Fruit fly (Drosophila melanogaster) whole organism, pupa: ENCODE measurements around the gene SKIP.

ENCODE experiments used
- CG10348 ChIP-seq: fragments of 200-800 bp; sonication (Bioruptor generic); IDR thresholded peaks from 2 replicates; pipeline ENCODE4 v1.3.6; 2022; ENCODE audit warnings: missing biosample characterization, missing genetic modification characterization
- CG12605 ChIP-seq: fragments of 200-800 bp; sonication (Bioruptor generic); IDR thresholded peaks from 2 replicates; pipeline ENCODE4 v1.3.6; 2022; ENCODE audit warnings: missing biosample characterization, missing genetic modification characterization
- CG13204 ChIP-seq: fragments of 200-800 bp; sonication (Bioruptor generic); optimal IDR thresholded peaks from 2 replicates; lab custom pipeline; 2018; ENCODE audit warnings: missing biosample characterization, mild to moderate bottlenecking, missing genetic modification characterization, moderate library complexity
- CG14655 ChIP-seq: fragments of 200-800 bp; sonication (Bioruptor generic); optimal IDR thresholded peaks from 3 replicates; lab custom pipeline; 2017; ENCODE audit warnings: mild to moderate bottlenecking, missing biosample characterization, missing genetic modification reagents, missing genetic modification characterization
- CG15710 ChIP-seq: fragments of 200-800 bp; sonication (Bioruptor generic); optimal IDR thresholded peaks from 2 replicates; lab custom pipeline; 2018; ENCODE audit warnings: missing biosample characterization, mild to moderate bottlenecking, missing genetic modification characterization, moderate library complexity
- CG17806 ChIP-seq: fragments of 200-800 bp; sonication (Bioruptor generic); optimal IDR thresholded peaks from 2 replicates; lab custom pipeline; 2018; ENCODE audit warnings: missing biosample characterization, mild to moderate bottlenecking, missing genetic modification characterization, moderate library complexity
- CG32121 ChIP-seq: fragments of 200-800 bp; sonication (Bioruptor generic); IDR thresholded peaks from 2 replicates; pipeline ENCODE4 v1.3.6; 2022; ENCODE audit warnings: missing biosample characterization, missing genetic modification characterization
- CG34367 ChIP-seq: fragments of 200-800 bp; sonication (Bioruptor generic); optimal IDR thresholded peaks from 2 replicates; lab custom pipeline; 2018; ENCODE audit warnings: missing biosample characterization, mild to moderate bottlenecking, missing genetic modification characterization
- CG4496 ChIP-seq: fragments of 200-800 bp; sonication (Bioruptor generic); IDR thresholded peaks from 3 replicates; pipeline ENCODE4 v1.3.6; 2022; ENCODE audit warnings: missing biosample characterization, missing genetic modification characterization
- CG8159 ChIP-seq: fragments of 200-800 bp; sonication (Bioruptor generic); optimal IDR thresholded peaks from 3 replicates; lab custom pipeline; 2018; ENCODE audit warnings: missing biosample characterization, mild to moderate bottlenecking, missing genetic modification characterization, moderate library complexity
- CG8301 ChIP-seq: fragments of 200-800 bp; sonication (Bioruptor generic); optimal IDR thresholded peaks from 2 replicates; lab custom pipeline; 2018; ENCODE audit warnings: missing biosample characterization, mild to moderate bottlenecking, missing genetic modification characterization
- CG9948 ChIP-seq: fragments of 200-800 bp; sonication (Bioruptor generic); optimal IDR thresholded peaks from 2 replicates; lab custom pipeline; 2018; ENCODE audit warnings: missing biosample characterization, mild to moderate bottlenecking, missing genetic modification characterization, moderate library complexity
- D1 ChIP-seq: fragments of 200-800 bp; sonication (Bioruptor generic); optimal IDR thresholded peaks from 2 replicates; lab custom pipeline; 2018; ENCODE audit warnings: missing biosample characterization, mild to moderate bottlenecking, missing genetic modification characterization, moderate library complexity
- EcR ChIP-seq: fragments of 200-800 bp; sonication (Bioruptor generic); optimal IDR thresholded peaks from 3 replicates; lab custom pipeline; 2019; ENCODE audit warnings: missing biosample characterization, missing genetic modification characterization, mild to moderate bottlenecking, moderate library complexity, missing genetic modification reagents
- Ets98B ChIP-seq: fragments of 200-800 bp; sonication (Bioruptor generic); IDR thresholded peaks from 2 replicates; pipeline ENCODE4 v1.3.6; 2022; ENCODE audit warnings: missing biosample characterization, missing genetic modification characterization
- Pif1A ChIP-seq: fragments of 200-800 bp; sonication (Bioruptor generic); optimal IDR thresholded peaks from 3 replicates; lab custom pipeline; 2016; ENCODE audit warnings: missing biosample characterization, missing genetic modification characterization
- Pif1B ChIP-seq: fragments of 200-800 bp; sonication (Bioruptor generic); optimal IDR thresholded peaks from 3 replicates; lab custom pipeline; 2016; ENCODE audit warnings: missing biosample characterization, missing genetic modification characterization
- Snoo ChIP-seq: fragments of 200-800 bp; sonication (Bioruptor generic); optimal IDR thresholded peaks from 3 replicates; lab custom pipeline; 2017; ENCODE audit warnings: missing biosample characterization, mild to moderate bottlenecking, missing genetic modification characterization, inconsistent platforms
- fd96Ca ChIP-seq: fragments of 200-800 bp; sonication (Bioruptor generic); IDR thresholded peaks from 3 replicates; pipeline ENCODE4 v1.3.6; 2022; ENCODE audit warnings: missing biosample characterization, missing genetic modification characterization
- gl ChIP-seq: fragments of 200-800 bp; sonication (Bioruptor generic); optimal IDR thresholded peaks from 2 replicates; lab custom pipeline; 2018; ENCODE audit warnings: missing biosample characterization, mild to moderate bottlenecking, missing genetic modification characterization
- rn ChIP-seq: fragments of 200-800 bp; sonication (Bioruptor generic); IDR thresholded peaks from 2 replicates; pipeline ENCODE4 v1.3.6; 2022; ENCODE audit warnings: missing biosample characterization, missing genetic modification characterization

The SKIP gene

DNA sequence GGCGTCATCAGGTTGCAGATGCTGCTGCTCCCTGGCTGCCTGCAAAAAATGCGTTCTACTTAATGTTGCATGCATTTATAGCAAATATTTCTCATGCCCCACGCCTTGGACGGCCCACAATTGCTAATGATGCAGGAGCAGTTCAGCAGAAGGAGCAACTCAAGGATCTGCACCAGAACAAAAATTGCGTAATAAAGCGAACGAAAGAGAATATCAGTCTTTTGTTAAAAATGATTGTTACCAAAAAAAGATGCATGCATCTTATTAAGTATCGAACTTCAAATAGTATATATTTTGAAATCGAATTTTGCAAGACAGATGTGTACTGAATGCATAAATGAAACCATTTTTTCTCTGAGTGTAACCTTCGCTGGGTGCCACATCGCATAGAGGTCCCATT, 24.6 kb downstream of the SKIP start:
- TF ChIP-seq Pif1B (GFP tag; lab: Kevin White, UChicago), result peak; percentile 12
- no peak for TF ChIP-seq Snoo
- TF ChIP-seq EcR (GFP tag; lab: Kevin White, UChicago), result no peak
- peak; percentile 51 for TF ChIP-seq Pif1A (GFP tag; lab: Kevin White, UChicago)
- 0 out of 3 replicates have a peak, but pooled peaks have one; percentile 29 for TF ChIP-seq fd96Ca (GFP tag; lab: Robert Waterston, UW)
- TF ChIP-seq CG14655 (GFP tag; lab: Kevin White, UChicago), result peak; percentile 79
- TF ChIP-seq Ets98B, result 0 out of 2 replicates have a peak, but pooled peaks have one; percentile 17
- TF ChIP-seq CG9948 (tag; lab: Kevin White, UChicago), result peak; percentile 63
- TF ChIP-seq CG13204 (GFP tag; lab: Kevin White, UChicago), result no peak
- no peak for TF ChIP-seq CG32121 (GFP tag; lab: Robert Waterston, UW)
- TF ChIP-seq CG15710, result peak; percentile 39
- no peak for TF ChIP-seq CG4496 (GFP tag; lab: Robert Waterston, UW)
- TF ChIP-seq D1, result no peak
- peak; percentile 69 for TF ChIP-seq CG8301
- peak; percentile 3 for TF ChIP-seq gl (tag; lab: Kevin White, UChicago)
- peak; percentile 42 for TF ChIP-seq CG34367 (tag; lab: Kevin White, UChicago)
- peak; percentile 63 for TF ChIP-seq CG17806 (tag; lab: Kevin White, UChicago)
- TF ChIP-seq CG12605, result 0 out of 2 replicates have a peak, but pooled peaks have one; percentile 19
- peak; percentile 56 for TF ChIP-seq CG8159
- no peak for TF ChIP-seq CG10348 (GFP tag; lab: Robert Waterston, UW)
- TF ChIP-seq rn, result no peak

DNA sequence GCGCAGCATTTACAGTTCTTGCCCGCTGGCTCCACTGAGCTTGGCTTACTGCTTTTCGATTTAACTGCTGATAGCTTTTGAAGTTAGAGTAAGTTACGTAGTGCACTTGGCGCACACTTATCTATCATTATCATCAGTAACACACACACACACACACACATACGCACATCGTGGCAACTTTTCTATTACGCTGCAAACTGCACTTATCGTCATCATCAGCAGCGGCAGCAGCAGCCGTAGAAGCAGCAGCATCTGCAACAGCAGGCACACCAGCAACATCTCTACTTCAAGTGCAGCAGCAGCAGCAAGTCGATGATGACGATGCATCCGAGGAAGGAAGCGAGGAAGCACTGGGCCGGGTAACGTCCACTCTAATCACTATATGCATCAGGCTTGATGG, 25.1 kb downstream of the SKIP start:
- TF ChIP-seq CG12605 (no peak), Pif1B (GFP tag; lab: Kevin White, UChicago) (no peak), CG34367 (tag; lab: Kevin White, UChicago) (no peak), rn (no peak), CG8159 (no peak), Pif1A (GFP tag; lab: Kevin White, UChicago) (no peak), D1 (no peak), Ets98B (no peak), CG15710 (no peak), CG32121 (GFP tag; lab: Robert Waterston, UW) (no peak), gl (tag; lab: Kevin White, UChicago) (no peak), fd96Ca (GFP tag; lab: Robert Waterston, UW) (no peak), CG13204 (GFP tag; lab: Kevin White, UChicago) (no peak), CG4496 (GFP tag; lab: Robert Waterston, UW) (no peak)
- TF ChIP-seq, all 21 proteins: peak for 0

DNA sequence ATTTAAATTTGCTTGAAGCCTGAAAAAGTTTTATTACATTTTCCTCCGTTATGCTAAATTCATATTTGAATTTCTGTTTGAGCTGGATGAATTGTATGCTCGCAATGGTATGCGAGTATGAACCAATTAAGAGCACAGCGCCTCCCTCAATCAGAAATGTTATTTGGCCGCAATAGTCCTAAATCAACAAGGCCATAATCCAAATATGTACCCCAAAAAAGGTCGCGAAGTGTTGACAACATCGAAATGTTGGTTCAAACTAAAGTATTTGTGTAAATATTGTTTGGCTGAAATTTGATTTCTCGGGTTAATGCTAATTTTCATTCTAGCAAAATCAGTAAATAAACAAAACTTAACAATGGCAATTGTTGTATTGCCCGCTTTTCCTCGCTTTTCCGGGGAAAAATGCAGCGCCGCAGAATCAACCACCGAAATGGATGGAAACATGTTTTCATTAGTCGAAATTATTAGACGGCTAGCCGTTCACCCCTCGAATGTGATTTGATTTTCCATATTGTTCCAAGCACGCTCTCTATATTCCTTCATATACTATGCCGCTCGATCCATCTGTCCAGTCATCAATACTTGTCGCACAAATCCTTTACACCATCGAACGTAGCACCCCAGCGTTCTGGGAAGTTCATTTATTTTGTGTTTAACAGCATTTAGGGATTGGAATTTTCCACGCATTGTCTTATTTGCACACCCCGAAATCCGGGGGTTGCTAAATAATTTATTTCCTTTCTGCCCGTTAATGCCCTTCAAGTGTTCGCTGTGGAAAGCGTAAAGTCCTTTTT, 28.2 kb downstream of the SKIP start:
- TF ChIP-seq CG10348 (GFP tag; lab: Robert Waterston, UW) (no peak), CG15710 (no peak), EcR (GFP tag; lab: Kevin White, UChicago) (no peak), gl (tag; lab: Kevin White, UChicago) (no peak), Pif1B (GFP tag; lab: Kevin White, UChicago) (no peak), CG17806 (tag; lab: Kevin White, UChicago) (no peak), CG4496 (GFP tag; lab: Robert Waterston, UW) (no peak), CG8301 (no peak), Pif1A (GFP tag; lab: Kevin White, UChicago) (no peak), fd96Ca (GFP tag; lab: Robert Waterston, UW) (no peak), Snoo (no peak), CG8159 (no peak), CG13204 (GFP tag; lab: Kevin White, UChicago) (no peak), CG32121 (GFP tag; lab: Robert Waterston, UW) (no peak)

dm6 chr3R:22163258-22163805, 29.7 kb downstream of the SKIP start:
- TF ChIP-seq CG9948 (tag; lab: Kevin White, UChicago) (peak; percentile 12), Pif1A (GFP tag; lab: Kevin White, UChicago) (peak; percentile 33), EcR (GFP tag; lab: Kevin White, UChicago) (no peak), CG8159 (peak; percentile 51), CG15710 (peak; percentile 23)

- no peak for TF ChIP-seq CG13204 (GFP tag; lab: Kevin White, UChicago)
- TF ChIP-seq CG15710, result no peak
- TF ChIP-seq Ets98B, result no peak
- TF ChIP-seq Pif1B (GFP tag; lab: Kevin White, UChicago), result no peak
- no peak for TF ChIP-seq rn
- TF ChIP-seq CG8301, result no peak
- TF ChIP-seq CG14655 (GFP tag; lab: Kevin White, UChicago), result no peak
- TF ChIP-seq CG17806 (tag; lab: Kevin White, UChicago), result no peak
- TF ChIP-seq fd96Ca (GFP tag; lab: Robert Waterston, UW), result no peak
- TF ChIP-seq Snoo, result no peak
- TF ChIP-seq CG12605, result no peak
- TF ChIP-seq CG34367 (tag; lab: Kevin White, UChicago), result no peak
- no peak for TF ChIP-seq CG9948 (tag; lab: Kevin White, UChicago)
- TF ChIP-seq EcR (GFP tag; lab: Kevin White, UChicago), result no peak
Observed at dm6 chr3R:22171576-22171975, 37.9 kb downstream of the SKIP start.
